Worm (Caenorhabditis elegans) whole organism, early embryonic: ENCODE results near the gene atf-4.

Source experiments
- ama-1 ChIP-seq: fragments of 150-350 bp; optimal IDR thresholded peaks from 2 replicates; lab custom pipeline; 2014
- ceh-13 ChIP-seq: fragments of 200-800 bp; sonication (Bioruptor generic); optimal IDR thresholded peaks from 2 replicates; lab custom pipeline; 2018; ENCODE audit warnings: mild to moderate bottlenecking, missing genetic modification characterization, missing compliant biosample characterization
- ceh-36 ChIP-seq: sonication (generic microtip); optimal IDR thresholded peaks from 2 replicates; lab custom pipeline; 2016; ENCODE audit warnings: missing genetic modification characterization, inconsistent platforms, missing compliant biosample characterization
- ets-7 ChIP-seq: sonication (generic microtip); optimal IDR thresholded peaks from 2 replicates; lab custom pipeline; 2016; ENCODE audit warnings: missing genotype, missing genetic modification characterization, missing compliant biosample characterization
- flt-1 ChIP-seq: fragments of 200-800 bp; sonication (Bioruptor generic); IDR thresholded peaks from 2 replicates; pipeline ENCODE4 v1.3.6; 2022; ENCODE audit warnings: missing genetic modification characterization, missing compliant biosample characterization
- hmbx-1 ChIP-seq: sonication (generic microtip); optimal IDR thresholded peaks from 2 replicates; lab custom pipeline; 2016; ENCODE audit warnings: mild to moderate bottlenecking, missing genetic modification characterization, missing compliant biosample characterization
- hmg-4 ChIP-seq: fragments of 200-800 bp; sonication (Bioruptor generic); optimal IDR thresholded peaks from 2 replicates; lab custom pipeline; 2018; ENCODE audit warnings: mild to moderate bottlenecking, missing genetic modification characterization, missing compliant biosample characterization
- hnd-1 ChIP-seq: sonication (generic microtip); optimal IDR thresholded peaks from 2 replicates; lab custom pipeline; 2016; ENCODE audit warnings: missing genetic modification characterization, missing compliant biosample characterization
- pes-1 ChIP-seq: fragments of 200-800 bp; sonication (Bioruptor generic); IDR thresholded peaks from 2 replicates; pipeline ENCODE4 v1.3.6; 2022; ENCODE audit warnings: missing genetic modification reagents, missing genetic modification characterization, missing compliant biosample characterization
- sea-1 ChIP-seq: fragments of 200-800 bp; sonication (Bioruptor generic); conservative IDR thresholded peaks from 2 replicates; pipeline ENCODE4 v1.3.6; 2022; ENCODE audit warnings: missing genetic modification characterization, missing compliant biosample characterization
- tbx-11 ChIP-seq: fragments of 200-800 bp; sonication (Bioruptor generic); IDR thresholded peaks from 2 replicates; pipeline ENCODE4 v1.3.6; 2022; ENCODE audit warnings: missing genetic modification characterization, missing compliant biosample characterization

- TF ChIP-seq ets-7 (tag; lab: Kevin White, UChicago) (no peak), hmbx-1 (tag; lab: Kevin White, UChicago) (no peak), ama-1 (lab: Kevin White, UChicago) (no peak), pes-1 (GFP tag; lab: Robert Waterston, UW) (no peak), sea-1 (GFP tag; lab: Robert Waterston, UW) (no peak), hmg-4 (GFP tag; lab: Kevin White, UChicago) (peak; percentile 29), ceh-36 (tag; lab: Kevin White, UChicago) (no peak), tbx-11 (GFP tag; lab: Robert Waterston, UW) (no peak), flt-1 (GFP tag; lab: Robert Waterston, UW) (no peak), hnd-1 (tag; lab: Kevin White, UChicago) (no peak), ceh-13 (GFP tag; lab: Kevin White, UChicago) (no peak)
Observed at ce11 chrX:14776312-14776711, 34.3 kb downstream of the atf-4 start.
